Worm (Caenorhabditis elegans) whole organism, L1 larva: Measurements from ENCODE around the gene rml-3.
A peak's percentile ranks its signal among the peaks of the same experiment; 100 is the strongest.

ENCODE experiments used
- C16A3.4 ChIP-seq: fragments of 150-350 bp; optimal IDR thresholded peaks from 2 replicates; lab custom pipeline; 2014; ENCODE audit warnings: missing biosample characterization, missing genetic modification characterization
- Y116A8C.19 ChIP-seq: sonication (generic microtip); optimal IDR thresholded peaks from 2 replicates; lab custom pipeline; 2016; ENCODE audit warnings: missing compliant biosample characterization, missing genetic modification characterization, borderline replicate concordance
- alr-1 ChIP-seq: fragments of 200-800 bp; sonication (Bioruptor generic); optimal IDR thresholded peaks from 2 replicates; lab custom pipeline; 2018; ENCODE audit warnings: borderline replicate concordance, mild to moderate bottlenecking, missing genetic modification characterization, missing compliant biosample characterization
- blmp-1 ChIP-seq: fragments of 150-350 bp; optimal IDR thresholded peaks from 2 replicates; lab custom pipeline; 2014; ENCODE audit warnings: missing biosample characterization, missing genetic modification characterization
- ceh-63 ChIP-seq: fragments of 200-800 bp; sonication (Bioruptor generic); optimal IDR thresholded peaks from 2 replicates; lab custom pipeline; 2018; ENCODE audit warnings: mild to moderate bottlenecking, missing genetic modification characterization, missing compliant biosample characterization
- ceh-8 ChIP-seq: fragments of 200-800 bp; sonication (Bioruptor generic); optimal IDR thresholded peaks from 2 replicates; lab custom pipeline; 2018; ENCODE audit warnings: mild to moderate bottlenecking, missing genetic modification characterization, moderate library complexity, missing compliant biosample characterization
- dpl-1 ChIP-seq, 3 experiments: fragments of 150-350 bp in 2 of 3; sonication (generic microtip) in 1 of 3; optimal IDR thresholded peaks; 2 replicates each; lab custom pipeline; 2014 to 2017; ENCODE audit warnings: missing biosample characterization in 3 of 3, missing genetic modification characterization in 3 of 3, missing genetic modification reagents in 3 of 3
- efl-1 ChIP-seq, 4 experiments: fragments of 150-350 bp; optimal IDR thresholded peaks in 3 of 4; peaks in 1 of 4; 1 replicate in 1 of 4; 2 replicates in 3 of 4; lab custom pipeline; 2014; ENCODE audit warnings: missing biosample characterization in 2 of 4, missing genetic modification characterization in 2 of 4, missing genetic modification reagents in 2 of 4
- efl-3 ChIP-seq: fragments of 200-800 bp; sonication (Bioruptor generic); optimal IDR thresholded peaks from 2 replicates; lab custom pipeline; 2018; ENCODE audit warnings: mild to moderate bottlenecking, missing genetic modification characterization, missing compliant biosample characterization
- elt-3 ChIP-seq, 6 experiments: fragments of 150-350 bp in 1 of 6; sonication (generic microtip); optimal IDR thresholded peaks; 2 replicates each; lab custom pipeline; 2017 to 2018; ENCODE audit warnings: missing biosample characterization in 6 of 6, missing genetic modification characterization in 6 of 6, inconsistent platforms in 1 of 6
- fkh-10 ChIP-seq: sonication (generic microtip); optimal IDR thresholded peaks from 2 replicates; lab custom pipeline; 2017; ENCODE audit warnings: missing biosample characterization, missing genetic modification reagents, missing genetic modification characterization
- fkh-8 ChIP-seq: sonication (generic microtip); optimal IDR thresholded peaks from 2 replicates; lab custom pipeline; 2016; ENCODE audit warnings: mild to moderate bottlenecking, missing genetic modification characterization, missing compliant biosample characterization
- hlh-4 ChIP-seq: sonication (generic microtip); optimal IDR thresholded peaks from 2 replicates; lab custom pipeline; 2016; ENCODE audit warnings: mild to moderate bottlenecking, missing genetic modification characterization, missing compliant biosample characterization
- hpl-2 ChIP-seq: fragments of 150-350 bp; optimal IDR thresholded peaks from 2 replicates; lab custom pipeline; 2014; ENCODE audit warnings: missing biosample characterization, missing genetic modification reagents, missing genetic modification characterization
- irx-1 ChIP-seq: sonication (generic microtip); optimal IDR thresholded peaks from 2 replicates; lab custom pipeline; 2016; ENCODE audit warnings: missing genetic modification characterization, missing compliant biosample characterization
- isw-1 ChIP-seq: fragments of 200-800 bp; sonication (Bioruptor generic); IDR thresholded peaks from 2 replicates; pipeline ENCODE4 v1.3.6; 2022; ENCODE audit warnings: missing genetic modification characterization, missing compliant biosample characterization
- jun-1 ChIP-seq: fragments of 150-350 bp; optimal IDR thresholded peaks from 2 replicates; lab custom pipeline; 2014; ENCODE audit warnings: missing biosample characterization, missing genetic modification reagents, missing genetic modification characterization
- lin-14 ChIP-seq: fragments of 200-800 bp; sonication (Bioruptor generic); optimal IDR thresholded peaks from 2 replicates; lab custom pipeline; 2018; ENCODE audit warnings: mild to moderate bottlenecking, missing genetic modification characterization, moderate library complexity, missing compliant biosample characterization
- lin-15B ChIP-seq: fragments of 150-350 bp; sonication (generic microtip); optimal IDR thresholded peaks from 3 replicates; lab custom pipeline; 2014; ENCODE audit warnings: missing biosample characterization, missing genetic modification characterization
- lin-35 ChIP-seq, 2 experiments: fragments of 150-350 bp; optimal IDR thresholded peaks; 2 replicates each; lab custom pipeline; 2014; ENCODE audit warnings: missing biosample characterization in 2 of 2, missing genetic modification characterization in 2 of 2, missing genetic modification reagents in 2 of 2
- lir-3 ChIP-seq: sonication (generic microtip); optimal IDR thresholded peaks from 2 replicates; lab custom pipeline; 2016; ENCODE audit warnings: mild to moderate bottlenecking, missing genetic modification characterization, moderate library complexity, missing compliant biosample characterization; ENCODE audit not compliant: poor library complexity
- lsy-2 ChIP-seq, 2 experiments: fragments of 150-350 bp; optimal IDR thresholded peaks; 2 replicates each; lab custom pipeline; 2014; ENCODE audit warnings: missing biosample characterization in 2 of 2, missing genetic modification characterization in 2 of 2
- mdl-1 ChIP-seq, 2 experiments: fragments of 150-350 bp; optimal IDR thresholded peaks; 2 replicates each; lab custom pipeline; 2014 to 2017; ENCODE audit warnings: missing biosample characterization in 2 of 2, missing genetic modification characterization in 2 of 2, inconsistent platforms in 1 of 2
- mep-1 ChIP-seq: fragments of 150-350 bp; optimal IDR thresholded peaks from 2 replicates; lab custom pipeline; 2014; ENCODE audit warnings: missing biosample characterization, missing genetic modification characterization
- nhr-71 ChIP-seq: sonication (generic microtip); optimal IDR thresholded peaks from 2 replicates; lab custom pipeline; 2016; ENCODE audit warnings: mild to moderate bottlenecking, missing genetic modification characterization, moderate library complexity, missing compliant biosample characterization
- nhr-76 ChIP-seq: sonication (generic microtip); optimal IDR thresholded peaks from 2 replicates; lab custom pipeline; 2017; ENCODE audit warnings: missing biosample characterization, missing genetic modification characterization
- nhr-84 ChIP-seq: sonication (generic microtip); optimal IDR thresholded peaks from 2 replicates; lab custom pipeline; 2017; ENCODE audit warnings: missing biosample characterization, missing genetic modification characterization
- nhr-85 ChIP-seq: sonication (generic microtip); peaks from one replicate; lab custom pipeline; 2016; ENCODE audit warnings: missing genetic modification characterization, inconsistent platforms, missing compliant biosample characterization
- nhr-90 ChIP-seq: sonication (generic microtip); optimal IDR thresholded peaks from 2 replicates; lab custom pipeline; 2016; ENCODE audit warnings: mild to moderate bottlenecking, missing genetic modification characterization, missing compliant biosample characterization; ENCODE audit not compliant: poor library complexity
- pax-3 ChIP-seq: fragments of 200-800 bp; sonication (Bioruptor generic); optimal IDR thresholded peaks from 2 replicates; lab custom pipeline; 2018; ENCODE audit warnings: mild to moderate bottlenecking, missing genetic modification characterization, moderate library complexity, missing compliant biosample characterization
- pqm-1 ChIP-seq: sonication (generic microtip); optimal IDR thresholded peaks from 3 replicates; lab custom pipeline; 2017; ENCODE audit warnings: missing biosample characterization, missing genetic modification characterization
- rnt-1 ChIP-seq: sonication (generic microtip); optimal IDR thresholded peaks from 2 replicates; lab custom pipeline; 2016; ENCODE audit warnings: mild to moderate bottlenecking, missing genetic modification characterization, moderate library complexity, missing compliant biosample characterization
- snu-23 ChIP-seq: sonication (generic microtip); optimal IDR thresholded peaks from 2 replicates; lab custom pipeline; 2016; ENCODE audit warnings: missing genetic modification characterization, missing compliant biosample characterization
- sox-4 ChIP-seq: sonication (generic microtip); optimal IDR thresholded peaks from 2 replicates; lab custom pipeline; 2016; ENCODE audit warnings: missing genetic modification characterization, missing compliant biosample characterization
- sptf-1 ChIP-seq: fragments of 150-350 bp; optimal IDR thresholded peaks from 2 replicates; lab custom pipeline; 2014; ENCODE audit warnings: missing biosample characterization, missing genetic modification characterization
- sup-37 ChIP-seq: fragments of 200-800 bp; sonication (Bioruptor generic); optimal IDR thresholded peaks from 2 replicates; lab custom pipeline; 2018; ENCODE audit warnings: mild to moderate bottlenecking, missing genetic modification characterization, missing compliant biosample characterization
- tbx-2 ChIP-seq: sonication (generic microtip); optimal IDR thresholded peaks from 2 replicates; lab custom pipeline; 2016; ENCODE audit warnings: missing genetic modification characterization, missing compliant biosample characterization
- unc-130 ChIP-seq: fragments of 150-350 bp; optimal IDR thresholded peaks from 2 replicates; lab custom pipeline; 2017; ENCODE audit warnings: missing biosample characterization, missing genetic modification characterization, inconsistent platforms
- unc-30 ChIP-seq: sonication (generic microtip); optimal IDR thresholded peaks from 2 replicates; lab custom pipeline; 2017; ENCODE audit warnings: missing biosample characterization, missing genetic modification characterization
- unc-86 ChIP-seq: sonication (generic microtip); optimal IDR thresholded peaks from 2 replicates; lab custom pipeline; 2016; ENCODE audit warnings: missing genetic modification characterization, missing compliant biosample characterization
- vab-15 ChIP-seq: sonication (generic microtip); optimal IDR thresholded peaks from 2 replicates; lab custom pipeline; 2017; ENCODE audit warnings: missing genotype, mild to moderate bottlenecking, missing genetic modification characterization, missing compliant biosample characterization
- zag-1 ChIP-seq: fragments of 150-350 bp; optimal IDR thresholded peaks from 2 replicates; lab custom pipeline; 2014; ENCODE audit warnings: missing biosample characterization, missing genetic modification characterization
- ztf-11 ChIP-seq, 2 experiments: sonication (generic microtip); optimal IDR thresholded peaks; 2 replicates each; lab custom pipeline; 2016 to 2017; ENCODE audit warnings: missing genetic modification characterization in 2 of 2, missing biosample characterization in 1 of 2, missing compliant biosample characterization in 1 of 2

rml-3 gene

ce11 chrX:6263194-6263698 is 24.4 kb upstream of the rml-3 start, which contains the start of gene W05H9.4 (continued):
- no peak for TF ChIP-seq vab-15 (tag; lab: Kevin White, UChicago)
- TF ChIP-seq efl-1 (optimal IDR thresholded peaks at IDR 0.05; lab: Kevin White, UChicago), result no peak
- peak; percentile 1 to 14 for TF ChIP-seq efl-1 (GFP tag; optimal IDR thresholded peaks at IDR 0.05 in 1 of 2; lab: Kevin White, UChicago)
- TF ChIP-seq ceh-63, result no peak

DNA sequence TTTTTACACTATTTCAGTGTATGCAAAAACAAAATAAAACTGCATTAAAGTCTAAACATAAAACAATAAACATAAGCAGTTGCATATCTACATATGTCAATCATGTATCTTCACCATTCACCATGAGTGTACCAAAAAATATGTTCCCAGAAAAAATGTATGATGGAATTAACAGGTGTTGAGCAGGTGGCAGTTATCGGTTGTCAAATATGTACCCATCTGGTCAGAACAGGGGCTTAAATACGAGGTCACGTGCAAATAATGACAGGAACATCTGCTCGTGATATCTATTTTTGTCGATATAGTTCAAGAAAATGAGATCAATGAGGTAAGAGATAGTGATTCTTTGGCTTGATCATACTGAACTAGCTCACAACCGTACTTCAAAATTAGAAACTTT is 20.2 kb upstream of the rml-3 start:
- TF ChIP-seq fkh-10 (GFP tag; lab: Kevin White, UChicago), result no peak
- no peak for TF ChIP-seq fkh-8 (tag; lab: Kevin White, UChicago)
- TF ChIP-seq tbx-2 (tag; lab: Kevin White, UChicago), result peak; percentile 47
- no peak for TF ChIP-seq alr-1 (tag; lab: Kevin White, UChicago)
- TF ChIP-seq zag-1 (tag; lab: Kevin White, UChicago), result no peak
- TF ChIP-seq rnt-1, result peak; percentile 22
- no peak for TF ChIP-seq sptf-1 (tag; lab: Kevin White, UChicago)
- no peak for TF ChIP-seq blmp-1
- no peak for TF ChIP-seq hpl-2 (GFP tag; lab: Kevin White, UChicago)
- peak; percentile 57 for TF ChIP-seq nhr-85 (tag; lab: Kevin White, UChicago)
- TF ChIP-seq C16A3.4 (tag; lab: Kevin White, UChicago), result no peak
- TF ChIP-seq unc-130, result no peak
- TF ChIP-seq unc-30, result no peak
- no peak for TF ChIP-seq isw-1
- TF ChIP-seq efl-3 (GFP tag; lab: Kevin White, UChicago), result no peak
- no peak for TF ChIP-seq ceh-8 (GFP tag; lab: Kevin White, UChicago)
- no peak for TF ChIP-seq elt-3 (tag; optimal IDR thresholded peaks at IDR 0.05; lab: Kevin White, UChicago)
- peak; percentile 51 for TF ChIP-seq lin-14 (GFP tag; lab: Kevin White, UChicago)
- peak in 1 of 2 experiments; percentile 87 for TF ChIP-seq ztf-11 (tag; optimal IDR thresholded peaks at IDR 0.05; lab: Kevin White, UChicago)
- peak; percentile 67 for TF ChIP-seq nhr-71 (tag; lab: Kevin White, UChicago)
- TF ChIP-seq jun-1 (tag; lab: Kevin White, UChicago), result no peak
- TF ChIP-seq mdl-1 (tag; optimal IDR thresholded peaks at IDR 0.05; lab: Kevin White, UChicago), result no peak
- TF ChIP-seq nhr-84 (tag; lab: Kevin White, UChicago), result no peak
- TF ChIP-seq lin-35 (GFP tag; optimal IDR thresholded peaks at IDR 0.05; lab: Kevin White, UChicago), result no peak
- no peak for TF ChIP-seq nhr-90
- no peak for TF ChIP-seq dpl-1 (GFP tag; optimal IDR thresholded peaks at IDR 0.05; lab: Kevin White, UChicago)
- TF ChIP-seq pqm-1 (tag; lab: Kevin White, UChicago), result no peak
- TF ChIP-seq Y116A8C.19 (tag; lab: Kevin White, UChicago), result no peak
- no peak for TF ChIP-seq sox-4 (tag; lab: Kevin White, UChicago)
- no peak for TF ChIP-seq irx-1 (tag; lab: Kevin White, UChicago)
- TF ChIP-seq nhr-76, result no peak
- peak; percentile 49 for TF ChIP-seq mep-1 (tag; lab: Kevin White, UChicago)
- TF ChIP-seq unc-86 (tag; lab: Kevin White, UChicago), result no peak
- TF ChIP-seq lsy-2 (tag; optimal IDR thresholded peaks at IDR 0.05; lab: Kevin White, UChicago), result no peak
- no peak for TF ChIP-seq hlh-4 (tag; lab: Kevin White, UChicago)
- no peak for TF ChIP-seq pax-3
- no peak for TF ChIP-seq lir-3 (tag; lab: Kevin White, UChicago)
- TF ChIP-seq ceh-63, result no peak
- peak; percentile 23 for TF ChIP-seq snu-23 (GFP tag; lab: Kevin White, UChicago)
- TF ChIP-seq lin-15B, result no peak
- TF ChIP-seq sup-37 (GFP tag; lab: Kevin White, UChicago), result no peak
- TF ChIP-seq, all 84 proteins: peak for 8
